Worm (Caenorhabditis elegans): Measurements from ENCODE around the gene C06E1.1.

DNA sequence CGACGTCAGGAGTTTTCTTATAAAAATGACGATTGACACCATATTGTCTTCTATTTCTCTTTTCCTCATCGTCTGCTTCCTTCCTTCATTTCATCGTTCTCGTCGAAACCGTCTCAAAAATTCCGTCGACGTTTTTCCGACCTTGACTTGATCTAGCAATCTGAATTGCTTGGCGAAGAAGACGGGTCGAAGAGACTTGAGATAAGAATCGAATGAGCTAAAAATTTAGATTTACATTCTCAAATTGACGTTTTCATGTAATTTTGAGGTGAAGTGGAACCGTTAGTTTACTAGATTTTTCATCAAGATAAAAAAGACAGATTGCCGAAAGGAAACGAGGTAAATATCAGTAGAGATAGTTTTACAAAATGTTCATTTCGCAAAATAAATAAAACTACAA lies 28.1 kb upstream of the C06E1.1 start:
- TF ChIP-seq F22D6.2 (tag; optimal IDR thresholded peaks at IDR 0.05) (no peak), dpl-1 (GFP tag; optimal IDR thresholded peaks at IDR 0.05) (no peak), F55B11.4 (tag; optimal IDR thresholded peaks at IDR 0.05; ENCODE audit: borderline replicate concordance, insufficient read depth) (no peak), hlh-26 (GFP tag; conservative IDR thresholded peaks at IDR 0.05) (no peak), rpc-1 (optimal IDR thresholded peaks at IDR 0.05) (no peak), rpc-1 (tag; optimal IDR thresholded peaks at IDR 0.05) (no peak), nfya-1 (tag; optimal IDR thresholded peaks at IDR 0.05; ENCODE audit: borderline replicate concordance, insufficient read depth) (no peak), lin-54 (GFP tag; optimal IDR thresholded peaks at IDR 0.05) (no peak), somi-1 (GFP tag; optimal IDR thresholded peaks at IDR 0.05) (no peak), ZK185.1 (tag; optimal IDR thresholded peaks at IDR 0.05; ENCODE audit: poor library complexity, severe bottlenecking) (no peak), ama-1 (optimal IDR thresholded peaks at IDR 0.05) (no peak), ama-1 (GFP tag; optimal IDR thresholded peaks at IDR 0.05) (no peak), F57A8.1 (GFP tag; optimal IDR thresholded peaks at IDR 0.05) (no peak), lin-40 (tag; optimal IDR thresholded peaks at IDR 0.05) (no peak)
